Worm (Caenorhabditis elegans): ENCODE measurements around the gene srw-107.
A peak's percentile ranks its signal among the peaks of the same experiment; 100 is the strongest.

The srw-107 gene

ce11 chrV:539040-539510, 17.7 kb upstream of the srw-107 start, which contains the start of gene nhr-155:
Gene nhr-155, plus strand, starts transcription at chrV:539460.
- TF ChIP-seq somi-1 (GFP tag; optimal IDR thresholded peaks at IDR 0.05) (no peak), nhr-90 (tag; optimal IDR thresholded peaks at IDR 0.05) (no peak), snpc-4 (GFP tag; optimal IDR thresholded peaks at IDR 0.05) (no peak), snpc-4 (tag; optimal IDR thresholded peaks at IDR 0.05) (no peak), Y79H2A.3 (GFP tag; conservative IDR thresholded peaks at IDR 0.05) (no peak), snpc-3.4 (tag; optimal IDR thresholded peaks at IDR 0.05) (no peak)

DNA sequence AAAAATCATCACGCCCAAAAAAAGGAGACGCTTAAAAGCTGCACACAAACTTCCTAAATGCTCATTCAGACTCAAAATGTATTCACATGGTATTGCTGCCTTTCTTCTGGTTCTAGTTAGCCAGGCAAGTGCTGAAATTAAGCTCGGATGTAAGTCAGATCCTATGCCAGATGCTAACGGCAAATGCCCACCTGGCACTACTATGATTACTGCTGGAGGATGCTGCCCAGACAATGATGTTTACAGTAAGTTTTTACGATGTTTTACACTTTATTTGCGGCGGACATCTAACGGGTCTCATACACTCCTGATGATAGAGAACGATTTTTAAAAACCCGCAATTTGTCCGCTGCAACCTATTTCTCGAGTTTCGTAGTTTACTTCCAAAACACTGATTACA, 15.2 kb upstream of the srw-107 start, which contains the start of gene C14C6.5:
Gene C14C6.5, plus strand, starts transcription at position 58 of the 400 bp plus-strand sequence.
- TF ChIP-seq T26A5.8 (tag; optimal IDR thresholded peaks at IDR 0.05), result no peak
- TF ChIP-seq lsl-1 (GFP tag; optimal IDR thresholded peaks at IDR 0.05), result no peak
- TF ChIP-seq Y53F4B.3 (GFP tag; IDR thresholded peaks at IDR 0.05), result no peak
- no peak for TF ChIP-seq attf-5 (GFP tag; optimal IDR thresholded peaks at IDR 0.05)
- TF ChIP-seq tlf-1 (GFP tag; optimal IDR thresholded peaks at IDR 0.05), result no peak
- TF ChIP-seq xnd-1 (tag; optimal IDR thresholded peaks at IDR 0.05), result no peak
- TF ChIP-seq nfya-1 (tag; optimal IDR thresholded peaks at IDR 0.05; ENCODE audit: borderline replicate concordance, insufficient read depth), result no peak
- no peak for TF ChIP-seq ZK185.1 (tag; optimal IDR thresholded peaks at IDR 0.05; ENCODE audit: poor library complexity, severe bottlenecking)
- no peak for TF ChIP-seq C17E4.6 (GFP tag; IDR thresholded peaks at IDR 0.05)
- no peak for TF ChIP-seq rpc-1 (optimal IDR thresholded peaks at IDR 0.05)
- TF ChIP-seq rpc-1 (tag; optimal IDR thresholded peaks at IDR 0.05), result no peak
- TF ChIP-seq aptf-2 (GFP tag; conservative IDR thresholded peaks at IDR 0.05), result no peak
- TF ChIP-seq lin-35 (GFP tag; optimal IDR thresholded peaks at IDR 0.05), result no peak
- no peak for TF ChIP-seq zim-3 (tag; optimal IDR thresholded peaks at IDR 0.05)
- no peak for TF ChIP-seq nfyb-1 (GFP tag; IDR thresholded peaks at IDR 0.05)
- no peak for TF ChIP-seq madf-10 (tag; optimal IDR thresholded peaks at IDR 0.05)
- no peak for TF ChIP-seq F37B4.10 (GFP tag; IDR thresholded peaks at IDR 0.05)
- TF ChIP-seq snpc-4 (GFP tag; optimal IDR thresholded peaks at IDR 0.05), result no peak
- TF ChIP-seq snpc-4 (tag; optimal IDR thresholded peaks at IDR 0.05), result no peak
- TF ChIP-seq F10E7.11 (tag; optimal IDR thresholded peaks at IDR 0.05), result no peak

- TF ChIP-seq attf-5 (GFP tag; optimal IDR thresholded peaks at IDR 0.05), result peak; percentile 30
- TF ChIP-seq nhr-80 (tag; optimal IDR thresholded peaks at IDR 0.05), result peak; percentile 47
- no peak for TF ChIP-seq lir-1 (GFP tag; conservative IDR thresholded peaks at IDR 0.05)
- peak; percentile 66; the same call in 1 of the 2 replicates for TF ChIP-seq hmg-1.2 (GFP tag; IDR thresholded peaks at IDR 0.05)
Measured at ce11 chrV:534176-534575, 12.8 kb upstream of the srw-107 start, which contains the start of gene nhr-132. Gene nhr-132, plus strand, starts transcription at chrV:534446.

ce11 chrV:532046-532445, 10.6 kb upstream of the srw-107 start, which contains the start of gene nhr-58:
Gene nhr-58, plus strand, starts transcription at chrV:532259.
- TF ChIP-seq C17E4.6 (GFP tag; IDR thresholded peaks at IDR 0.05), result no peak
- no peak for TF ChIP-seq dpff-1 (tag; optimal IDR thresholded peaks at IDR 0.05)
- no peak for TF ChIP-seq let-526 (GFP tag; IDR thresholded peaks at IDR 0.05)
- no peak for TF ChIP-seq lag-1 (GFP tag; IDR thresholded peaks at IDR 0.05)
- TF ChIP-seq F55B11.4 (tag; optimal IDR thresholded peaks at IDR 0.05; ENCODE audit: borderline replicate concordance, insufficient read depth), result no peak
- TF ChIP-seq ceh-40 (GFP tag; IDR thresholded peaks at IDR 0.05), result 0 out of 2 replicates have a peak, but pooled peaks have one; percentile 14
- peak; percentile 87 for TF ChIP-seq pha-4 (tag; optimal IDR thresholded peaks at IDR 0.05)
- no peak for TF ChIP-seq ztf-6 (GFP tag; IDR thresholded peaks at IDR 0.05)
- TF ChIP-seq ceh-58 (GFP tag; IDR thresholded peaks at IDR 0.05), result no peak
- TF ChIP-seq ZK185.1 (tag; optimal IDR thresholded peaks at IDR 0.05; ENCODE audit: poor library complexity, severe bottlenecking), result peak; percentile 15
- no peak for TF ChIP-seq snpc-4 (GFP tag; optimal IDR thresholded peaks at IDR 0.05)
- peak in 1 of 4 experiments; percentile 6 for TF ChIP-seq snpc-4 (tag; optimal IDR thresholded peaks at IDR 0.05)
- TF ChIP-seq snpc-3.4 (tag; optimal IDR thresholded peaks at IDR 0.05), result no peak
- no peak for TF ChIP-seq ets-4 (GFP tag; optimal IDR thresholded peaks at IDR 0.05)
- no peak for TF ChIP-seq aptf-2 (GFP tag; conservative IDR thresholded peaks at IDR 0.05)
- no peak for TF ChIP-seq attf-3 (GFP tag; conservative IDR thresholded peaks at IDR 0.05)
- no peak for TF ChIP-seq cebp-1 (GFP tag; IDR thresholded peaks at IDR 0.05)
- TF ChIP-seq cebp-1 (tag; optimal IDR thresholded peaks at IDR 0.05), result no peak
- no peak for TF ChIP-seq efl-1 (GFP tag; optimal IDR thresholded peaks at IDR 0.05)
- TF ChIP-seq ztf-28 (GFP tag; IDR thresholded peaks at IDR 0.05), result no peak
- no peak for TF ChIP-seq ztf-18 (tag; optimal IDR thresholded peaks at IDR 0.05)
- peak; percentile 1 for TF ChIP-seq tbp1 (GFP tag; optimal IDR thresholded peaks at IDR 0.05)
- no peak for TF ChIP-seq repo-1 (tag; optimal IDR thresholded peaks at IDR 0.05)

Measured in whole organism, young adult.